Worm (Caenorhabditis elegans): Measurements from ENCODE around the gene bath-37.

ce11 chrIV:12052461-12052860 is 16.2 kb upstream of the bath-37 start:
- TF ChIP-seq klf-2 (GFP tag; conservative IDR thresholded peaks at IDR 0.05) (no peak), ztf-23 (GFP tag; IDR thresholded peaks at IDR 0.05) (no peak), T22C8.4 (GFP tag; IDR thresholded peaks at IDR 0.05) (no peak), ref-1 (GFP tag; conservative IDR thresholded peaks at IDR 0.05) (no peak), cog-1 (tag; optimal IDR thresholded peaks at IDR 0.05) (no peak), ztf-29 (GFP tag; IDR thresholded peaks at IDR 0.05) (no peak)

Data from whole organism, midembryonic.